Fruit fly (Drosophila melanogaster): ENCODE results near the gene crn.

Gene crn

DNA sequence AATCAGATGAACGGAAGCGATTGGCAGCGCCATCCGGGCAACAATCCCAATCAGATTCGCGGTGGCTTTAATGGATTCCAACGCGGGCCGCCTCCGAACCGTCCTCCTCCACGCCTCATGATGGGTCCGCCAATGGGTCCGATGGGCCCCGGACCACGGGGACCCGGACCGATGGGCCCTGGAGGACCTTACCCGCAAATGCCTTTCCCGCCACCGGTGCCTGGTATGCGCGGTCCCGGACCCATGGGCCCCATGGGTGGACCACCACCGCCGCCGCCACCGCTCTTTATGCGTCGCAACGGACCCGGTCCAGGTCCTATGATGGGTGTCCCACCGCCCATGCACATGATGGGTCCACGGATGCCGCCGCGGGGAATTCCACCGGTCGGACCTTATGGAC lies 6.9 kb downstream of the crn start:
- no peak for TF ChIP-seq CG32121 (GFP tag; IDR thresholded peaks at IDR 0.05)
- no peak for TF ChIP-seq Pif1B (GFP tag; optimal IDR thresholded peaks at IDR 0.05)
- no peak for TF ChIP-seq CG34367 (tag; optimal IDR thresholded peaks at IDR 0.05)

DNA sequence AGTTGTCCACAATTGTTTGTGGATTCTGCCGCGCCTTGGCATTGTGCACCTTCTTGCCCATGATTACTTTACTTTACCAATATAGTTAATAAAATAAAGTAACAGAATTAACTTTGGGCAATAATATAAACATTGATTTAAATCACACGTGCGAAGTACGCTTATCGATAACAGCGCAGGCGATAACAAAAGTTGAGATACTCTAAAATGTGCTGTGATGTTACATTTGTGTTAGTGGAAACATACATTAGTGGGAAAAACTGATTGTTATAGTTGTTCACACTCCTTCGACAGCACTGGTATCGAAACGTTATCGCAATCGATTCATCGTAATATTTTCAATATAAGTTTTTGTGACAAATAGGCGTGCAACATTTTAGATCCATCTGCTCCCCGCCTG lies 7.9 kb downstream of the crn start, which contains the start of gene kz:
Gene kz (minus strand): TSS at position 194 of the 400 bp plus-strand sequence.
- TF ChIP-seq CG15710 (tag; optimal IDR thresholded peaks at IDR 0.05) (no peak), fd96Ca (GFP tag; IDR thresholded peaks at IDR 0.05) (no peak), rn (GFP tag; IDR thresholded peaks at IDR 0.05) (no peak), Ets98B (GFP tag; IDR thresholded peaks at IDR 0.05) (no peak), CG10348 (GFP tag; IDR thresholded peaks at IDR 0.05) (no peak), Pif1A (GFP tag; optimal IDR thresholded peaks at IDR 0.05) (no peak), CG8159 (tag; optimal IDR thresholded peaks at IDR 0.05) (no peak), CG4496 (GFP tag; IDR thresholded peaks at IDR 0.05) (no peak), EcR (GFP tag; optimal IDR thresholded peaks at IDR 0.05) (no peak), gl (tag; optimal IDR thresholded peaks at IDR 0.05) (no peak), CG34367 (tag; optimal IDR thresholded peaks at IDR 0.05) (no peak), CG13204 (GFP tag; optimal IDR thresholded peaks at IDR 0.05) (no peak), CG14655 (GFP tag; optimal IDR thresholded peaks at IDR 0.05) (no peak), CG17806 (tag; optimal IDR thresholded peaks at IDR 0.05) (no peak), CG12605 (GFP tag; IDR thresholded peaks at IDR 0.05) (no peak)

DNA sequence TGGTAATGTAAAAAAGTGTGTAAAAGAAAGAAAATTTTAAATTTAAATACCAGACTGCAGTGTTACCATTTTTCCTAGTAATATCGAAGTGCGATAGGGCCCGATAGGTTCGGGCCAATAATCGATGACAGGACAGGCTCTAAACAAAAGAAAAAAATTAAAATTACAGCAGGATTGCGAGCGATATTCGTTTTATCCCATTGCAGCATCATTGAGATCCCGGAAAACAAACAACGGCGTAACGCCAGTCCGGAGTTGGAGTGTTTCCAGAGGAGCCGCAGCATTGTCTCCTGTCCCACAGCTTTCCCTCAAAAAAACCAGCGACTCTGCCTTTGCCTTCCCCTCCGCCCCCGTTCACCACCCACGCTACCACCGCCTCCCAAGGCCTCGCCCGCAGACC lies 24.6 kb downstream of the crn start, which contains the start of gene pcx:
Gene pcx (plus strand): TSS at position 159 of the 400 bp plus-strand sequence.
- TF ChIP-seq D1 (tag; optimal IDR thresholded peaks at IDR 0.05) (no peak), Snoo (tag; optimal IDR thresholded peaks at IDR 0.05) (no peak), CG12605 (GFP tag; IDR thresholded peaks at IDR 0.05) (no peak), EcR (GFP tag; optimal IDR thresholded peaks at IDR 0.05) (no peak), CG8159 (tag; optimal IDR thresholded peaks at IDR 0.05) (no peak), Pif1B (GFP tag; optimal IDR thresholded peaks at IDR 0.05) (no peak), CG34367 (tag; optimal IDR thresholded peaks at IDR 0.05) (no peak), fd96Ca (GFP tag; IDR thresholded peaks at IDR 0.05) (no peak), CG4496 (GFP tag; IDR thresholded peaks at IDR 0.05) (no peak), CG13204 (GFP tag; optimal IDR thresholded peaks at IDR 0.05) (no peak), rn (GFP tag; IDR thresholded peaks at IDR 0.05) (no peak), CG32121 (GFP tag; IDR thresholded peaks at IDR 0.05) (no peak), Pif1A (GFP tag; optimal IDR thresholded peaks at IDR 0.05) (no peak), CG8301 (tag; optimal IDR thresholded peaks at IDR 0.05) (no peak), gl (tag; optimal IDR thresholded peaks at IDR 0.05) (no peak), CG14655 (GFP tag; optimal IDR thresholded peaks at IDR 0.05) (no peak), CG17806 (tag; optimal IDR thresholded peaks at IDR 0.05) (no peak), Ets98B (GFP tag; IDR thresholded peaks at IDR 0.05) (no peak), CG9948 (tag; optimal IDR thresholded peaks at IDR 0.05) (no peak), CG10348 (GFP tag; IDR thresholded peaks at IDR 0.05) (no peak)

dm6 chrX:2223454-2223853 lies 26.3 kb downstream of the crn start, which contains the start of gene CG14052:
CG14052 (plus strand) TSS chrX:2223754.
- TF ChIP-seq D1 (tag; optimal IDR thresholded peaks at IDR 0.05) (no peak), CG4496 (GFP tag; IDR thresholded peaks at IDR 0.05) (no peak), Snoo (tag; optimal IDR thresholded peaks at IDR 0.05) (no peak), CG34367 (tag; optimal IDR thresholded peaks at IDR 0.05) (no peak), Pif1A (GFP tag; optimal IDR thresholded peaks at IDR 0.05) (no peak)

dm6 chrX:2222181-2222790 lies 27.5 kb downstream of the crn start, which contains the start of gene Vinc:
Vinc (minus strand) TSS chrX:2222567.
- TF ChIP-seq CG15710 (tag; optimal IDR thresholded peaks at IDR 0.05) (peak; percentile 79), CG14655 (GFP tag; optimal IDR thresholded peaks at IDR 0.05) (peak; percentile 94), gl (tag; optimal IDR thresholded peaks at IDR 0.05) (peak; percentile 85), CG9948 (tag; optimal IDR thresholded peaks at IDR 0.05) (peak; percentile 79), EcR (GFP tag; optimal IDR thresholded peaks at IDR 0.05) (peak; percentile 72), CG34367 (tag; optimal IDR thresholded peaks at IDR 0.05) (peak; percentile 80), rn (GFP tag; IDR thresholded peaks at IDR 0.05) (peak; percentile 40; the same call in 1 of the 2 replicates), Ets98B (GFP tag; IDR thresholded peaks at IDR 0.05) (peak; percentile 88), CG10348 (GFP tag; IDR thresholded peaks at IDR 0.05) (peak; percentile 34; the same call in 1 of the 2 replicates), Snoo (tag; optimal IDR thresholded peaks at IDR 0.05) (peak; percentile 90), fd96Ca (GFP tag; IDR thresholded peaks at IDR 0.05) (peak; percentile 92), CG17806 (tag; optimal IDR thresholded peaks at IDR 0.05) (peak; percentile 86), Pif1B (GFP tag; optimal IDR thresholded peaks at IDR 0.05) (peak; percentile 87), CG4496 (GFP tag; IDR thresholded peaks at IDR 0.05) (peak; percentile 84), CG12605 (GFP tag; IDR thresholded peaks at IDR 0.05) (peak; percentile 45; the same call in 1 of the 2 replicates), Pif1A (GFP tag; optimal IDR thresholded peaks at IDR 0.05) (peak; percentile 92), CG13204 (GFP tag; optimal IDR thresholded peaks at IDR 0.05) (no peak), CG32121 (GFP tag; IDR thresholded peaks at IDR 0.05) (peak; percentile 90), CG8159 (tag; optimal IDR thresholded peaks at IDR 0.05) (peak; percentile 94), CG8301 (tag; optimal IDR thresholded peaks at IDR 0.05) (peak; percentile 93), D1 (tag; optimal IDR thresholded peaks at IDR 0.05) (no peak)

DNA sequence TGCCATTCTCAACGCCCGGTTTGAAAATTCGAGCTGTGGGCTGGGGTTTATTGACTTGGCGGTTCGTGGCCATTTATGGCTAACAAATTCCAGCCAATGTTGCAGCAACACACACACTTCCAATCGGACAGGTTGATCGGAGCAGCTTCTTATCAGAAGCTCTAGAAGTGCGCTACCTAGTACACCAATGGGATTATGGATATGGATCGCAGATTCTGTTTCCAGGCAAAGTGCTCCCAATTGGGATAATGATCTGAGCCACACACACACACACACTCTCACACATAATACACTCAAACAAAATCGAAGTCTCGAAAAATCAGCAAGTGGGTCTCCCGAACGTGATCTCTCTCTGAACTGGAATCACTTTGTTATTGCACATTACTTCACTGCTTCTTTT lies 28.2 kb downstream of the crn start:
- TF ChIP-seq Snoo (tag; optimal IDR thresholded peaks at IDR 0.05) = no peak
- no peak for TF ChIP-seq CG34367 (tag; optimal IDR thresholded peaks at IDR 0.05)
- TF ChIP-seq CG17806 (tag; optimal IDR thresholded peaks at IDR 0.05) = no peak
- TF ChIP-seq CG15710 (tag; optimal IDR thresholded peaks at IDR 0.05) = no peak
- no peak for TF ChIP-seq rn (GFP tag; IDR thresholded peaks at IDR 0.05)
- no peak for TF ChIP-seq CG8159 (tag; optimal IDR thresholded peaks at IDR 0.05)
- no peak for TF ChIP-seq Pif1B (GFP tag; optimal IDR thresholded peaks at IDR 0.05)
- no peak for TF ChIP-seq EcR (GFP tag; optimal IDR thresholded peaks at IDR 0.05)
- no peak for TF ChIP-seq CG8301 (tag; optimal IDR thresholded peaks at IDR 0.05)
- TF ChIP-seq Ets98B (GFP tag; IDR thresholded peaks at IDR 0.05) = no peak
- no peak for TF ChIP-seq D1 (tag; optimal IDR thresholded peaks at IDR 0.05)
- no peak for TF ChIP-seq CG4496 (GFP tag; IDR thresholded peaks at IDR 0.05)
- no peak for TF ChIP-seq fd96Ca (GFP tag; IDR thresholded peaks at IDR 0.05)
- no peak for TF ChIP-seq Pif1A (GFP tag; optimal IDR thresholded peaks at IDR 0.05)
- no peak for TF ChIP-seq CG14655 (GFP tag; optimal IDR thresholded peaks at IDR 0.05)
- TF ChIP-seq gl (tag; optimal IDR thresholded peaks at IDR 0.05) = no peak
- TF ChIP-seq CG12605 (GFP tag; IDR thresholded peaks at IDR 0.05) = no peak
- TF ChIP-seq CG32121 (GFP tag; IDR thresholded peaks at IDR 0.05) = no peak
